Worm (Caenorhabditis elegans) whole organism, L4 larva: ENCODE results near the gene F26F2.13.

Experiments used
- F37D6.2 ChIP-seq: sonication (generic microtip); optimal IDR thresholded peaks from 2 replicates; lab custom pipeline; 2016; ENCODE audit warnings: mild to moderate bottlenecking, missing genetic modification characterization, missing compliant biosample characterization
- F49E8.2 ChIP-seq: sonication (generic microtip); optimal IDR thresholded peaks from 2 replicates; lab custom pipeline; 2016; ENCODE audit warnings: missing compliant biosample characterization, mild to moderate bottlenecking, missing genetic modification characterization, borderline replicate concordance
- R02D3.7 ChIP-seq: fragments of 150-350 bp; sonication (generic microtip); optimal IDR thresholded peaks from 3 replicates; lab custom pipeline; 2014; ENCODE audit warnings: missing biosample characterization, missing genetic modification characterization
- T20F7.1 ChIP-seq: fragments of 200-800 bp; sonication (Bioruptor generic); optimal IDR thresholded peaks from 2 replicates; lab custom pipeline; 2018; ENCODE audit warnings: mild to moderate bottlenecking, missing genetic modification characterization, missing compliant biosample characterization
- Y48G9A.11 ChIP-seq: fragments of 200-800 bp; sonication (Bioruptor generic); IDR thresholded peaks from 2 replicates; pipeline ENCODE4 v1.3.6; 2022; ENCODE audit warnings: missing genetic modification reagents, missing genetic modification characterization, missing compliant biosample characterization
- Y5F2A.4 ChIP-seq: fragments of 200-800 bp; sonication (Bioruptor generic); optimal IDR thresholded peaks from 2 replicates; lab custom pipeline; 2018; ENCODE audit warnings: mild to moderate bottlenecking, missing genetic modification characterization, missing compliant biosample characterization
- ZK337.2 ChIP-seq: fragments of 200-800 bp; sonication (Bioruptor generic); IDR thresholded peaks from 2 replicates; pipeline ENCODE4 v1.3.6; 2022; ENCODE audit warnings: missing genetic modification reagents, missing genetic modification characterization, missing compliant biosample characterization
- ZK546.5 ChIP-seq, 2 experiments: sonication (generic microtip); optimal IDR thresholded peaks; 2 replicates each; lab custom pipeline; 2017; ENCODE audit warnings: missing biosample characterization in 2 of 2, missing genetic modification characterization in 2 of 2
- aly-2 ChIP-seq: sonication (generic microtip); optimal IDR thresholded peaks from 2 replicates; lab custom pipeline; 2018; ENCODE audit warnings: missing biosample characterization, missing genetic modification characterization
- ama-1 ChIP-seq: fragments of 150-350 bp; optimal IDR thresholded peaks from 2 replicates; lab custom pipeline; 2014; ENCODE audit warnings: inconsistent platforms, mixed read lengths
- arid-1 ChIP-seq: fragments of 200-800 bp; sonication (Bioruptor generic); conservative IDR thresholded peaks from 2 replicates; pipeline ENCODE4 v1.3.6; 2022; ENCODE audit warnings: missing genetic modification reagents, missing genetic modification characterization, missing compliant biosample characterization
- ceh-32 ChIP-seq: sonication (generic microtip); optimal IDR thresholded peaks from 2 replicates; lab custom pipeline; 2016; ENCODE audit warnings: mild to moderate bottlenecking, missing genetic modification characterization, missing compliant biosample characterization; ENCODE audit not compliant: poor library complexity
- ceh-44 ChIP-seq: fragments of 200-800 bp; sonication (Bioruptor generic); IDR thresholded peaks from 2 replicates; pipeline ENCODE4 v1.3.6; 2022; ENCODE audit warnings: missing genetic modification reagents, missing genetic modification characterization, missing compliant biosample characterization
- cey-2 ChIP-seq: sonication (generic microtip); optimal IDR thresholded peaks from 3 replicates; lab custom pipeline; 2017; ENCODE audit warnings: missing genetic modification characterization, mild to moderate bottlenecking, missing compliant biosample characterization, antibody characterized with exemption, borderline replicate concordance; ENCODE audit not compliant: insufficient read depth
- dmd-6 ChIP-seq: fragments of 200-800 bp; sonication (Bioruptor generic); IDR thresholded peaks from 2 replicates; pipeline ENCODE4 v1.3.6; 2022; ENCODE audit warnings: missing genetic modification reagents, missing genetic modification characterization, missing compliant biosample characterization
- dmd-9 ChIP-seq: fragments of 200-800 bp; sonication (Bioruptor generic); IDR thresholded peaks from 2 replicates; pipeline ENCODE4 v1.3.6; 2022; ENCODE audit warnings: missing genetic modification reagents, missing genetic modification characterization, missing compliant biosample characterization
- duxl-1 ChIP-seq: sonication (generic microtip); optimal IDR thresholded peaks from 2 replicates; lab custom pipeline; 2016; ENCODE audit warnings: mild to moderate bottlenecking, missing genetic modification characterization, moderate library complexity, missing compliant biosample characterization; ENCODE audit not compliant: poor library complexity
- dve-1 ChIP-seq: sonication (generic microtip); optimal IDR thresholded peaks from 2 replicates; lab custom pipeline; 2017; ENCODE audit warnings: antibody characterized with exemption, mild to moderate bottlenecking, missing genetic modification characterization, missing compliant biosample characterization; ENCODE audit not compliant: insufficient read depth
- fos-1 ChIP-seq: fragments of 150-350 bp; optimal IDR thresholded peaks from 2 replicates; lab custom pipeline; 2014; ENCODE audit warnings: missing biosample characterization, missing genetic modification characterization
- gei-8 ChIP-seq: fragments of 200-800 bp; sonication (Bioruptor generic); optimal IDR thresholded peaks from 2 replicates; lab custom pipeline; 2018; ENCODE audit warnings: mild to moderate bottlenecking, missing genetic modification characterization, missing compliant biosample characterization
- hif-1 ChIP-seq, 2 experiments: sonication (generic microtip); optimal IDR thresholded peaks; 2 replicates each; lab custom pipeline; 2016 to 2017; ENCODE audit warnings: missing compliant biosample characterization in 2 of 2, missing genetic modification characterization in 2 of 2, missing genetic modification reagents in 2 of 2, missing genotype in 2 of 2, mild to moderate bottlenecking in 1 of 2
- hlh-30 ChIP-seq: sonication (generic microtip); optimal IDR thresholded peaks from 2 replicates; lab custom pipeline; 2017; ENCODE audit warnings: antibody characterized with exemption, mild to moderate bottlenecking, missing genetic modification characterization, missing compliant biosample characterization; ENCODE audit not compliant: insufficient read depth
- hmg-1.1 ChIP-seq: fragments of 200-800 bp; sonication (Bioruptor generic); IDR thresholded peaks from 2 replicates; pipeline ENCODE4 v1.3.6; 2022; ENCODE audit warnings: missing genetic modification reagents, missing genetic modification characterization, missing compliant biosample characterization
- lin-1 ChIP-seq: fragments of 200-800 bp; sonication (Bioruptor generic); IDR thresholded peaks from 2 replicates; pipeline ENCODE4 v1.3.6; 2022; ENCODE audit warnings: missing genetic modification reagents, missing genetic modification characterization, missing compliant biosample characterization
- lin-15B ChIP-seq: fragments of 150-350 bp; sonication (generic microtip); optimal IDR thresholded peaks from 3 replicates; lab custom pipeline; 2014; ENCODE audit warnings: missing biosample characterization, missing genetic modification characterization
- lin-38 ChIP-seq: fragments of 200-800 bp; sonication (Bioruptor generic); IDR thresholded peaks from 2 replicates; pipeline ENCODE4 v1.3.6; 2022; ENCODE audit warnings: missing genetic modification reagents, missing genetic modification characterization, missing compliant biosample characterization
- lsy-2 ChIP-seq, 2 experiments: fragments of 150-350 bp in 1 of 2; sonication (generic microtip) in 1 of 2; optimal IDR thresholded peaks; 2 replicates each; lab custom pipeline; 2014 to 2017; ENCODE audit warnings: missing biosample characterization in 2 of 2, missing genetic modification characterization in 2 of 2
- madf-5 ChIP-seq, 2 experiments: fragments of 200-800 bp; sonication (Bioruptor generic); IDR thresholded peaks; 2 replicates each; pipeline ENCODE4 v1.3.6; 2022; ENCODE audit warnings: missing compliant biosample characterization in 2 of 2, missing genetic modification characterization in 2 of 2
- mdl-1 ChIP-seq, 2 experiments: fragments of 150-350 bp in 1 of 2; sonication (generic microtip) in 1 of 2; optimal IDR thresholded peaks; 2 replicates each; lab custom pipeline; 2014 to 2017; ENCODE audit warnings: missing biosample characterization in 2 of 2, missing genetic modification characterization in 2 of 2
- mep-1 ChIP-seq: fragments of 150-350 bp; sonication (generic microtip); optimal IDR thresholded peaks from 3 replicates; lab custom pipeline; 2014; ENCODE audit warnings: missing biosample characterization, missing genetic modification characterization
- mxl-3 ChIP-seq: fragments of 200-800 bp; sonication (Bioruptor generic); optimal IDR thresholded peaks from 2 replicates; lab custom pipeline; 2018; ENCODE audit warnings: mild to moderate bottlenecking, missing genetic modification characterization, missing compliant biosample characterization
- nhr-10 ChIP-seq: fragments of 150-350 bp; optimal IDR thresholded peaks from 2 replicates; lab custom pipeline; 2014; ENCODE audit warnings: missing biosample characterization, missing genetic modification characterization
- nhr-102 ChIP-seq: sonication (generic microtip); optimal IDR thresholded peaks from 2 replicates; lab custom pipeline; 2016; ENCODE audit warnings: mild to moderate bottlenecking, missing genetic modification characterization, moderate library complexity, missing compliant biosample characterization
- nhr-237 ChIP-seq: sonication (generic microtip); optimal IDR thresholded peaks from 2 replicates; lab custom pipeline; 2017; ENCODE audit warnings: missing biosample characterization, missing genetic modification characterization
- nhr-28 ChIP-seq: fragments of 150-350 bp; optimal IDR thresholded peaks from 2 replicates; lab custom pipeline; 2014; ENCODE audit warnings: missing biosample characterization, missing genetic modification characterization
- nhr-42 ChIP-seq: fragments of 200-800 bp; sonication (Bioruptor generic); IDR thresholded peaks from 2 replicates; pipeline ENCODE4 v1.3.6; 2022; ENCODE audit warnings: missing genetic modification characterization, missing compliant biosample characterization
- nhr-48 ChIP-seq: sonication (generic microtip); optimal IDR thresholded peaks from 2 replicates; lab custom pipeline; 2016; ENCODE audit warnings: mild to moderate bottlenecking, missing genetic modification characterization, missing compliant biosample characterization
- nhr-6 ChIP-seq: fragments of 150-350 bp; optimal IDR thresholded peaks from 2 replicates; lab custom pipeline; 2014; ENCODE audit warnings: missing biosample characterization, missing genetic modification characterization
- nhr-76 ChIP-seq: fragments of 150-350 bp; optimal IDR thresholded peaks from 2 replicates; lab custom pipeline; 2014; ENCODE audit warnings: missing biosample characterization, missing genetic modification characterization
- pha-4 ChIP-seq, 2 experiments: fragments of 150-350 bp in 1 of 2; fragments of 200-800 bp in 1 of 2; sonication (Bioruptor generic) in 1 of 2; IDR thresholded peaks in 1 of 2; optimal IDR thresholded peaks in 1 of 2; 2 replicates each; pipeline versions ENCODE4 v1.3.6 to Lab custom; 2014 to 2022; ENCODE audit warnings: missing genetic modification characterization in 2 of 2, missing genetic modification reagents in 2 of 2, missing biosample characterization in 1 of 2, missing compliant biosample characterization in 1 of 2
- php-3 ChIP-seq: fragments of 200-800 bp; sonication (Bioruptor generic); IDR thresholded peaks from 2 replicates; pipeline ENCODE4 v1.3.6; 2022; ENCODE audit warnings: missing genetic modification reagents, missing genetic modification characterization, missing compliant biosample characterization
- pqm-1 ChIP-seq: sonication (generic microtip); optimal IDR thresholded peaks from 2 replicates; lab custom pipeline; 2017; ENCODE audit warnings: missing biosample characterization, missing genetic modification characterization
- saeg-2 ChIP-seq: fragments of 200-800 bp; sonication (Bioruptor generic); IDR thresholded peaks from 2 replicates; pipeline ENCODE4 v1.3.6; 2022; ENCODE audit warnings: missing genetic modification reagents, missing genetic modification characterization, missing compliant biosample characterization
- skn-1 ChIP-seq: fragments of 150-350 bp; optimal IDR thresholded peaks from 2 replicates; lab custom pipeline; 2014; ENCODE audit warnings: missing biosample characterization, missing genetic modification characterization
- snpc-1.2 ChIP-seq: fragments of 200-800 bp; sonication (Bioruptor generic); IDR thresholded peaks from 2 replicates; pipeline ENCODE4 v1.3.6; 2022; ENCODE audit warnings: missing genetic modification reagents, missing genetic modification characterization, missing compliant biosample characterization
- snpc-4 ChIP-seq: fragments of 150-350 bp; optimal IDR thresholded peaks from 2 replicates; lab custom pipeline; 2014; ENCODE audit warnings: missing biosample characterization, missing genetic modification characterization
- spr-3 ChIP-seq: fragments of 200-800 bp; sonication (Bioruptor generic); optimal IDR thresholded peaks from 2 replicates; lab custom pipeline; 2018; ENCODE audit warnings: mild to moderate bottlenecking, missing genetic modification characterization, missing compliant biosample characterization
- unc-130 ChIP-seq: sonication (generic microtip); optimal IDR thresholded peaks from 2 replicates; lab custom pipeline; 2016; ENCODE audit warnings: missing genetic modification reagents, missing genetic modification characterization, missing compliant biosample characterization
- zag-1 ChIP-seq: fragments of 150-350 bp; optimal IDR thresholded peaks from 2 replicates; lab custom pipeline; 2014; ENCODE audit warnings: missing biosample characterization, missing genetic modification characterization
- ztf-11 ChIP-seq: fragments of 150-350 bp; optimal IDR thresholded peaks from 2 replicates; lab custom pipeline; 2014; ENCODE audit warnings: missing biosample characterization, missing genetic modification characterization

F26F2.13 gene

ce11 chrV:20580511-20581040 lies 16.4 kb downstream of the F26F2.13 start, which contains the start of gene F26F2.7 (continued):
- TF ChIP-seq mdl-1 (tag; optimal IDR thresholded peaks at IDR 0.05; lab: Kevin White, UChicago): peak; percentile 19 to 81
- TF ChIP-seq arid-1 (GFP tag; lab: Robert Waterston, UW): peak; percentile 64
- TF ChIP-seq pqm-1 (tag; lab: Kevin White, UChicago): peak; percentile 25
- no peak for TF ChIP-seq cey-2 (tag; lab: Kevin White, UChicago)
- no peak for TF ChIP-seq mep-1 (tag; lab: Kevin White, UChicago)
- peak; percentile 74; the same call in 1 of the 2 replicates for TF ChIP-seq nhr-42 (GFP tag; lab: Robert Waterston, UW)
- no peak for TF ChIP-seq lin-38
- no peak for TF ChIP-seq ceh-32 (tag; lab: Kevin White, UChicago)
- peak; percentile 97 for TF ChIP-seq dve-1
- no peak for TF ChIP-seq Y5F2A.4 (GFP tag; lab: Kevin White, UChicago)
- peak; percentile 83 for TF ChIP-seq dmd-6 (GFP tag; lab: Robert Waterston, UW)
- TF ChIP-seq hlh-30: peak; percentile 98
- TF ChIP-seq lin-15B (tag; lab: Kevin White, UChicago): no peak
- no peak for TF ChIP-seq snpc-4 (tag; lab: Kevin White, UChicago)
- peak; percentile 63 for TF ChIP-seq F37D6.2 (tag; lab: Kevin White, UChicago)
- peak; percentile 80 for TF ChIP-seq duxl-1
- TF ChIP-seq ama-1: no peak
- peak in 1 of 2 experiments; percentile 66 for TF ChIP-seq hif-1 (tag; optimal IDR thresholded peaks at IDR 0.05; lab: Kevin White, UChicago)
- no peak for TF ChIP-seq gei-8 (GFP tag; lab: Kevin White, UChicago)
- TF ChIP-seq fos-1 (tag; lab: Kevin White, UChicago): no peak
- peak; percentile 56 for TF ChIP-seq nhr-48 (tag; lab: Kevin White, UChicago)
- TF ChIP-seq spr-3 (GFP tag; lab: Kevin White, UChicago): peak; percentile 74
- peak; percentile 67 for TF ChIP-seq saeg-2 (GFP tag; lab: Robert Waterston, UW)
- peak; percentile 18 to 94 for TF ChIP-seq lsy-2 (tag; optimal IDR thresholded peaks at IDR 0.05; lab: Kevin White, UChicago)
- no peak for TF ChIP-seq ZK546.5 (tag; optimal IDR thresholded peaks at IDR 0.05; lab: Kevin White, UChicago)
- no peak for TF ChIP-seq zag-1 (tag; lab: Kevin White, UChicago)
- TF ChIP-seq dmd-9 (GFP tag; lab: Robert Waterston, UW): peak; percentile 70; the same call in 1 of the 2 replicates
- TF ChIP-seq R02D3.7 (tag; lab: Kevin White, UChicago): no peak
- no peak for TF ChIP-seq ZK337.2 (GFP tag; lab: Robert Waterston, UW)
- no peak for TF ChIP-seq ceh-44
- peak; percentile 79 for TF ChIP-seq nhr-102 (tag; lab: Kevin White, UChicago)
- peak; percentile 47 for TF ChIP-seq mxl-3 (GFP tag; lab: Kevin White, UChicago)
- TF ChIP-seq F49E8.2 (tag; lab: Kevin White, UChicago): peak; percentile 94
- no peak for TF ChIP-seq snpc-1.2
- TF ChIP-seq nhr-237 (tag; lab: Kevin White, UChicago): no peak
- TF ChIP-seq nhr-10 (tag; lab: Kevin White, UChicago): no peak
- TF ChIP-seq madf-5 (GFP tag; IDR thresholded peaks at IDR 0.05; lab: Robert Waterston, UW): no peak
- TF ChIP-seq unc-130 (GFP tag; lab: Kevin White, UChicago): peak; percentile 66
- peak; percentile 21 for TF ChIP-seq nhr-6 (tag; lab: Kevin White, UChicago)
- TF ChIP-seq hmg-1.1 (GFP tag; lab: Robert Waterston, UW): peak; percentile 84
- peak; percentile 77 for TF ChIP-seq pha-4 (GFP tag; IDR thresholded peaks at IDR 0.05; lab: Robert Waterston, UW)
- TF ChIP-seq pha-4 (tag; optimal IDR thresholded peaks at IDR 0.05; lab: Kevin White, UChicago): no peak
- TF ChIP-seq php-3: peak; percentile 92; the same call in 1 of the 2 replicates
- peak; percentile 65; the same call in 1 of the 2 replicates for TF ChIP-seq lin-1 (GFP tag; lab: Robert Waterston, UW)
- TF ChIP-seq nhr-76 (tag; lab: Kevin White, UChicago): no peak
- peak; percentile 67 for TF ChIP-seq nhr-28 (tag; lab: Kevin White, UChicago)
- no peak for TF ChIP-seq T20F7.1 (GFP tag; lab: Kevin White, UChicago)
- TF ChIP-seq skn-1: no peak
- no peak for TF ChIP-seq aly-2 (tag; lab: Kevin White, UChicago)
- no peak for TF ChIP-seq Y48G9A.11 (GFP tag; lab: Robert Waterston, UW)
- TF ChIP-seq ztf-11 (tag; lab: Kevin White, UChicago): no peak
